Fruit fly (Drosophila melanogaster) whole organism, embryonic: ENCODE results near the gene CG13601.

Experiments
- ATbp ChIP-seq: fragments of 200-800 bp; sonication (Bioruptor generic); optimal IDR thresholded peaks from 2 replicates; lab custom pipeline; 2017; ENCODE audit warnings: missing biosample characterization, mild to moderate bottlenecking, missing genetic modification characterization, missing genetic modification reagents
- Atf-2 ChIP-seq: fragments of 200-800 bp; sonication (Bioruptor generic); optimal IDR thresholded peaks from 2 replicates; lab custom pipeline; 2016; ENCODE audit warnings: missing biosample characterization, missing genetic modification characterization
- Awh ChIP-seq: fragments of 200-800 bp; sonication (Bioruptor generic); IDR thresholded peaks from 2 replicates; pipeline ENCODE4, ENCODE4 v1.3.6; 2022; ENCODE audit warnings: missing biosample characterization, missing genetic modification characterization
- CG10267 ChIP-seq: fragments of 200-800 bp; sonication (Bioruptor generic); optimal IDR thresholded peaks from 2 replicates; lab custom pipeline; 2018; ENCODE audit warnings: missing biosample characterization, mild to moderate bottlenecking, missing genetic modification characterization, moderate library complexity
- CG10274 ChIP-seq: fragments of 200-800 bp; sonication (Bioruptor generic); optimal IDR thresholded peaks from 3 replicates; lab custom pipeline; 2017; ENCODE audit warnings: missing biosample characterization, mild to moderate bottlenecking, missing genetic modification characterization
- CG11456 ChIP-seq: fragments of 200-800 bp; sonication (Bioruptor generic); IDR thresholded peaks from 3 replicates; pipeline ENCODE4 v1.3.6; 2022; ENCODE audit warnings: missing biosample characterization, missing genetic modification characterization
- CG1233 ChIP-seq: fragments of 200-800 bp; sonication (Bioruptor generic); optimal IDR thresholded peaks from 4 replicates; lab custom pipeline; 2018; ENCODE audit warnings: missing biosample characterization, mild to moderate bottlenecking, missing genetic modification characterization
- CG12659 ChIP-seq: fragments of 200-800 bp; sonication (Bioruptor generic); optimal IDR thresholded peaks from 3 replicates; lab custom pipeline; 2017; ENCODE audit warnings: mild to moderate bottlenecking, missing biosample characterization, missing genetic modification reagents, missing genetic modification characterization
- CG13123 ChIP-seq: fragments of 200-800 bp; sonication (Bioruptor generic); optimal IDR thresholded peaks from 2 replicates; lab custom pipeline; 2016; ENCODE audit warnings: missing biosample characterization, missing genetic modification characterization
- CG13287 ChIP-seq: fragments of 200-800 bp; sonication (Bioruptor generic); IDR thresholded peaks from 2 replicates; pipeline ENCODE4 v1.3.6; 2022; ENCODE audit warnings: missing biosample characterization, missing genetic modification characterization; ENCODE audit not compliant: partially characterized antibody
- CG15696 ChIP-seq: fragments of 200-800 bp; sonication (Bioruptor generic); optimal IDR thresholded peaks from 2 replicates; lab custom pipeline; 2019; ENCODE audit warnings: missing biosample characterization, mild to moderate bottlenecking, missing genetic modification characterization, moderate library complexity
- CG1602 ChIP-seq: fragments of 200-800 bp; sonication (Bioruptor generic); optimal IDR thresholded peaks from 3 replicates; lab custom pipeline; 2016; ENCODE audit warnings: missing biosample characterization, missing genetic modification characterization
- CG1603 ChIP-seq: fragments of 200-800 bp; sonication (Bioruptor generic); optimal IDR thresholded peaks from 2 replicates; lab custom pipeline; 2019; ENCODE audit warnings: missing biosample characterization, mild to moderate bottlenecking, missing genetic modification characterization, moderate library complexity
- CG16863 ChIP-seq: fragments of 200-800 bp; sonication (Bioruptor generic); optimal IDR thresholded peaks from 3 replicates; lab custom pipeline; 2016; ENCODE audit warnings: missing biosample characterization, missing genetic modification characterization
- CG18764 ChIP-seq: fragments of 200-800 bp; sonication (Bioruptor generic); optimal IDR thresholded peaks from 3 replicates; lab custom pipeline; 2016; ENCODE audit warnings: missing biosample characterization, missing genetic modification characterization
- CG2202 ChIP-seq: fragments of 200-800 bp; sonication (Bioruptor generic); optimal IDR thresholded peaks from 2 replicates; lab custom pipeline; 2018; ENCODE audit warnings: missing biosample characterization, mild to moderate bottlenecking, missing genetic modification characterization
- CG30403 ChIP-seq: fragments of 200-800 bp; sonication (Bioruptor generic); optimal IDR thresholded peaks from 3 replicates; lab custom pipeline; 2016; ENCODE audit warnings: missing biosample characterization, missing genetic modification characterization
- CG6765 ChIP-seq: fragments of 200-800 bp; sonication (Bioruptor generic); optimal IDR thresholded peaks from 3 replicates; lab custom pipeline; 2017; ENCODE audit warnings: missing biosample characterization, mild to moderate bottlenecking, missing genetic modification characterization
- CG6791 ChIP-seq: fragments of 200-800 bp; sonication (Bioruptor generic); IDR thresholded peaks from 3 replicates; pipeline ENCODE4 v1.3.6; 2022; ENCODE audit warnings: missing biosample characterization, missing genetic modification characterization; ENCODE audit not compliant: partially characterized antibody
- CG7839 ChIP-seq: fragments of 200-800 bp; sonication (Bioruptor generic); optimal IDR thresholded peaks from 3 replicates; lab custom pipeline; 2018; ENCODE audit warnings: missing biosample characterization, mild to moderate bottlenecking, missing genetic modification characterization, moderate library complexity
- CG7987 ChIP-seq: fragments of 200-800 bp; sonication (Bioruptor generic); optimal IDR thresholded peaks from 2 replicates; lab custom pipeline; 2018; ENCODE audit warnings: missing biosample characterization, mild to moderate bottlenecking, missing genetic modification characterization, moderate library complexity
- CG8765 ChIP-seq: fragments of 200-800 bp; sonication (Bioruptor generic); IDR thresholded peaks from 2 replicates; pipeline ENCODE4 v1.3.6; 2022; ENCODE audit warnings: missing biosample characterization, missing genetic modification characterization
- CkIIα-i1 ChIP-seq: fragments of 200-800 bp; sonication (Bioruptor generic); IDR thresholded peaks from 2 replicates; pipeline ENCODE4 v1.3.6; 2022; ENCODE audit warnings: missing biosample characterization, missing genetic modification characterization
- Doc3 ChIP-seq: fragments of 200-800 bp; sonication (Bioruptor generic); IDR thresholded peaks from 3 replicates; pipeline ENCODE4 v1.3.6; 2022; ENCODE audit warnings: missing biosample characterization, missing genetic modification characterization; ENCODE audit not compliant: partially characterized antibody
- Gsc ChIP-seq: fragments of 200-800 bp; sonication (Bioruptor generic); IDR thresholded peaks from 2 replicates; pipeline ENCODE4 v1.3.6; 2022; ENCODE audit warnings: missing biosample characterization, missing genetic modification characterization
- Hr78 ChIP-seq, 2 experiments: fragments of 200-800 bp in 1 of 2; fragments of >200 bp in 1 of 2; sonication (Bioruptor generic) in 1 of 2; optimal IDR thresholded peaks; 2 replicates each; lab custom pipeline; 2017 to 2019; ENCODE audit warnings: missing biosample characterization in 2 of 2, missing genetic modification characterization in 2 of 2, mild to moderate bottlenecking in 1 of 2, moderate library complexity in 1 of 2
- Lpt ChIP-seq: fragments of >200 bp; optimal IDR thresholded peaks from 2 replicates; lab custom pipeline; 2018; ENCODE audit warnings: missing biosample characterization, missing genetic modification characterization
- NC2α ChIP-seq: fragments of 200-800 bp; sonication (Bioruptor generic); optimal IDR thresholded peaks from 2 replicates; lab custom pipeline; 2016; ENCODE audit warnings: missing biosample characterization, missing genetic modification characterization
- Ptx1 ChIP-seq: fragments of 200-800 bp; sonication (Bioruptor generic); IDR thresholded peaks from 2 replicates; pipeline ENCODE4 v1.3.6; 2022; ENCODE audit warnings: missing biosample characterization, missing genetic modification characterization
- Scr ChIP-seq: fragments of 200-800 bp; sonication (Bioruptor generic); IDR thresholded peaks from 2 replicates; pipeline ENCODE4 v1.3.6; 2022; ENCODE audit warnings: missing biosample characterization, missing genetic modification characterization; ENCODE audit not compliant: partially characterized antibody
- ab ChIP-seq: fragments of 200-800 bp; sonication (Bioruptor generic); optimal IDR thresholded peaks from 2 replicates; lab custom pipeline; 2016; ENCODE audit warnings: missing biosample characterization, missing genetic modification characterization
- ap ChIP-seq: fragments of 200-800 bp; sonication (Bioruptor generic); IDR thresholded peaks from 2 replicates; pipeline ENCODE4 v1.3.6; 2022; ENCODE audit warnings: missing biosample characterization, missing genetic modification characterization
- az2 ChIP-seq: fragments of 200-800 bp; sonication (Bioruptor generic); optimal IDR thresholded peaks from 3 replicates; lab custom pipeline; 2016; ENCODE audit warnings: missing biosample characterization, missing genetic modification characterization
- dan ChIP-seq: fragments of 200-800 bp; sonication (Bioruptor generic); IDR thresholded peaks from 2 replicates; pipeline ENCODE4 v1.3.6; 2022; ENCODE audit warnings: missing biosample characterization, missing genetic modification characterization
- emc ChIP-seq: fragments of 200-800 bp; sonication (Bioruptor generic); optimal IDR thresholded peaks from 2 replicates; lab custom pipeline; 2016; ENCODE audit warnings: missing biosample characterization, missing genetic modification characterization
- exex ChIP-seq: fragments of 200-800 bp; sonication (Bioruptor generic); optimal IDR thresholded peaks from 4 replicates; lab custom pipeline; 2018; ENCODE audit warnings: missing biosample characterization, mild to moderate bottlenecking, missing genetic modification characterization, moderate library complexity
- fd96Cb ChIP-seq: fragments of 200-800 bp; sonication (Bioruptor generic); optimal IDR thresholded peaks from 2 replicates; lab custom pipeline; 2018; ENCODE audit warnings: missing biosample characterization, mild to moderate bottlenecking, missing genetic modification characterization, moderate library complexity
- gem ChIP-seq: fragments of 200-800 bp; sonication (Bioruptor generic); optimal IDR thresholded peaks from 2 replicates; lab custom pipeline; 2019; ENCODE audit warnings: missing biosample characterization, mild to moderate bottlenecking, missing genetic modification characterization, moderate library complexity
- kni ChIP-seq: fragments of 200-800 bp; sonication (Bioruptor generic); optimal IDR thresholded peaks from 3 replicates; lab custom pipeline; 2017; ENCODE audit warnings: mild to moderate bottlenecking, missing biosample characterization, missing genetic modification reagents, missing genetic modification characterization
- lmd ChIP-seq: fragments of 200-800 bp; sonication (Bioruptor generic); IDR thresholded peaks from 2 replicates; pipeline ENCODE4 v1.3.6; 2022; ENCODE audit warnings: missing biosample characterization, missing genetic modification characterization
- nerfin-2 ChIP-seq: fragments of 200-800 bp; sonication (Bioruptor generic); IDR thresholded peaks from 2 replicates; pipeline ENCODE4 v1.3.6; 2022; ENCODE audit warnings: missing biosample characterization, missing genetic modification characterization; ENCODE audit not compliant: partially characterized antibody
- pfk ChIP-seq: fragments of 200-800 bp; sonication (Bioruptor generic); optimal IDR thresholded peaks from 2 replicates; lab custom pipeline; 2018; ENCODE audit warnings: missing biosample characterization, mild to moderate bottlenecking, missing genetic modification characterization, moderate library complexity
- phol ChIP-seq: fragments of 200-800 bp; sonication (Bioruptor generic); optimal IDR thresholded peaks from 3 replicates; lab custom pipeline; 2018; ENCODE audit warnings: missing biosample characterization, mild to moderate bottlenecking, missing genetic modification characterization, moderate library complexity
- pum ChIP-seq: fragments of 200-800 bp; sonication (Bioruptor generic); optimal IDR thresholded peaks from 2 replicates; lab custom pipeline; 2016; ENCODE audit warnings: missing biosample characterization, missing genetic modification characterization
- repo ChIP-seq: fragments of 200-800 bp; sonication (Bioruptor generic); optimal IDR thresholded peaks from 2 replicates; lab custom pipeline; 2016; ENCODE audit warnings: missing biosample characterization, missing genetic modification characterization
- scrt ChIP-seq: fragments of 200-800 bp; sonication (Bioruptor generic); optimal IDR thresholded peaks from 2 replicates; lab custom pipeline; 2018; ENCODE audit warnings: missing biosample characterization, mild to moderate bottlenecking, missing genetic modification characterization, moderate library complexity
- sd ChIP-seq: fragments of 200-800 bp; sonication (Bioruptor generic); optimal IDR thresholded peaks from 3 replicates; lab custom pipeline; 2018; ENCODE audit warnings: missing biosample characterization, mild to moderate bottlenecking, missing genetic modification characterization, moderate library complexity
- sens-2 ChIP-seq: fragments of 200-800 bp; sonication (Bioruptor generic); IDR thresholded peaks from 2 replicates; pipeline ENCODE4 v1.3.6; 2022; ENCODE audit warnings: missing biosample characterization, missing genetic modification characterization
- sqz ChIP-seq: fragments of 200-800 bp; sonication (Bioruptor generic); optimal IDR thresholded peaks from 3 replicates; lab custom pipeline; 2018; ENCODE audit warnings: missing biosample characterization, mild to moderate bottlenecking, missing genetic modification characterization
- vnd ChIP-seq: fragments of 200-800 bp; sonication (Bioruptor generic); IDR thresholded peaks from 3 replicates; pipeline ENCODE4 v1.3.6; 2022; ENCODE audit warnings: missing biosample characterization, missing genetic modification characterization; ENCODE audit not compliant: partially characterized antibody
- wor ChIP-seq: fragments of 200-800 bp; sonication (Bioruptor generic); IDR thresholded peaks from 2 replicates; pipeline ENCODE4 v1.3.6; 2022; ENCODE audit warnings: missing biosample characterization, missing genetic modification characterization

CG13601 gene

dm6 chr3R:23887096-23887421, 40.4 kb downstream of the CG13601 start (continued):
- TF ChIP-seq fd96Cb (tag; lab: Kevin White, UChicago): peak; percentile 97
- TF ChIP-seq Lpt (GFP tag; lab: Kevin White, UChicago): no peak
- TF ChIP-seq Atf-2 (GFP tag; lab: Kevin White, UChicago): peak; percentile 35
- TF ChIP-seq Scr: no peak
- TF ChIP-seq sqz (GFP tag; lab: Kevin White, UChicago): peak; percentile 92
- TF ChIP-seq ab (GFP tag; lab: Kevin White, UChicago): no peak
- TF ChIP-seq repo (GFP tag; lab: Kevin White, UChicago): no peak
- peak; percentile 23 for TF ChIP-seq NC2α (GFP tag; lab: Kevin White, UChicago)
- TF ChIP-seq CG11456 (GFP tag; lab: Robert Waterston, UW): peak; percentile 81
- TF ChIP-seq ATbp (GFP tag; lab: Kevin White, UChicago): peak; percentile 90
- TF ChIP-seq exex (tag; lab: Kevin White, UChicago): peak; percentile 34
- TF ChIP-seq vnd (GFP tag; lab: Robert Waterston, UW): no peak
- peak; percentile 56 for TF ChIP-seq CG7987 (GFP tag; lab: Kevin White, UChicago)
- peak; percentile 79 for TF ChIP-seq scrt (GFP tag; lab: Kevin White, UChicago)
- TF ChIP-seq CG13287 (GFP tag; lab: Robert Waterston, UW): no peak
- TF ChIP-seq CG6765 (GFP tag; lab: Kevin White, UChicago): peak; percentile 35
- TF ChIP-seq nerfin-2: no peak
- peak; percentile 96 for TF ChIP-seq CG2202
- TF ChIP-seq pfk (GFP tag; lab: Kevin White, UChicago): no peak
- TF ChIP-seq az2 (GFP tag; lab: Kevin White, UChicago): peak; percentile 94
- peak; percentile 93 for TF ChIP-seq Ptx1 (GFP tag; lab: Robert Waterston, UW)
- peak; percentile 90 for TF ChIP-seq wor (GFP tag; lab: Robert Waterston, UW)
- no peak for TF ChIP-seq CG6791 (GFP tag; lab: Robert Waterston, UW)
- no peak for TF ChIP-seq Doc3 (GFP tag; lab: Robert Waterston, UW)
- TF ChIP-seq lmd (GFP tag; lab: Robert Waterston, UW): peak; percentile 94
- TF ChIP-seq sd (tag; lab: Kevin White, UChicago): peak; percentile 65
- TF ChIP-seq gem (tag; lab: Kevin White, UChicago): peak; percentile 98
- TF ChIP-seq CG30403 (GFP tag; lab: Kevin White, UChicago): peak; percentile 89
- peak; percentile 92 for TF ChIP-seq sens-2
- TF ChIP-seq phol: peak; percentile 97
- TF ChIP-seq Hr78 (GFP tag; optimal IDR thresholded peaks at IDR 0.05; lab: Kevin White, UChicago): peak in 1 of 2 experiments; percentile 86
- TF ChIP-seq kni: no peak
- TF ChIP-seq Gsc (GFP tag; lab: Robert Waterston, UW): peak; percentile 82
- peak; percentile 83 for TF ChIP-seq CG8765 (GFP tag; lab: Robert Waterston, UW)
- peak; percentile 95 for TF ChIP-seq CG7839 (tag; lab: Kevin White, UChicago)
- TF ChIP-seq ap (GFP tag; lab: Robert Waterston, UW): peak; percentile 90
- TF ChIP-seq dan (GFP tag; lab: Robert Waterston, UW): peak; percentile 91
- TF ChIP-seq emc (GFP tag; lab: Kevin White, UChicago): no peak
- peak; percentile 61 for TF ChIP-seq pum (GFP tag; lab: Kevin White, UChicago)
- TF ChIP-seq Awh: peak; percentile 96
- peak; percentile 86 for TF ChIP-seq CG13123 (GFP tag; lab: Kevin White, UChicago)
- peak; percentile 79 for TF ChIP-seq CG1603 (tag; lab: Kevin White, UChicago)
- peak; percentile 94 for TF ChIP-seq CG10267 (tag; lab: Kevin White, UChicago)
- peak; percentile 50 for TF ChIP-seq CG10274
- peak; percentile 98 for TF ChIP-seq CG15696 (tag; lab: Kevin White, UChicago)
- peak; percentile 27 for TF ChIP-seq CG16863 (GFP tag; lab: Kevin White, UChicago)
- peak; percentile 86 for TF ChIP-seq CG18764
- peak; percentile 86 for TF ChIP-seq CG12659
- TF ChIP-seq CkIIα-i1 (GFP tag; lab: Robert Waterston, UW): no peak
- TF ChIP-seq CG1233 (GFP tag; lab: Kevin White, UChicago): peak; percentile 93
- TF ChIP-seq CG1602 (GFP tag; lab: Kevin White, UChicago): peak; percentile 92
